Worm (Caenorhabditis elegans): ENCODE data around the gene F10D2.10.
A peak's percentile ranks its signal among the peaks of the same experiment; 100 is the strongest.

DNA sequence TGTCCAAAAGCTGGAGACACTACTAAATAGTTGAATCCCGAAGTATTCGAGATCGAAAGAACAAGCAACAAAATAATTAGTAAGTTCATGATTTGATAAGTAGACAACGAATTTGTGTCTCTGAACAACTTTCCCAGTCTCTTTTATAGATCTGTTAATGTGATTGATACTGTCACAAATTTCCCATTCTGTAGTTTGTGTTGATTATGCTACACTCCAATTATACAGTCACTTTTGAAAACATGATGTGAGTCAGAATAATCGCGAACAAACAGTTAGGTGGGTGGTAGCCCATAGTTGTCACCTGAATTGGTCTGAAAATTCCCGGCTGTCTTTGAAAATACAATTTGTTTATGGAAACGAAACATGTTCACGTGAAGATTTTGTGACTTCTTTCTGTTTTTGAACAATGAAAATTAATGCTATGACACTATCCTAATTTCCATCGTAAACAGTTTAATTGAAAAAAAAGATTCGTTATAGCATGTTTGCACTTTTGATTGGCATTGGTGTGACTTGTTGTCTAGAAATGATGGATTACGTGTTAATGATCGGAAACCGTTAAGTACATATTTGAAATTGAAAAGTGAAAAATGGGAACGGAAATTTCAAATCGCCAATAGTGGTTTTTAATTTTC, 7.6 kb upstream of the F10D2.10 start, which contains the start of gene ugt-41:
- TF ChIP-seq nhr-237 (tag; optimal IDR thresholded peaks at IDR 0.05) = no peak
- peak in 1 of 2 experiments; percentile 6 for TF ChIP-seq mdl-1 (tag; optimal IDR thresholded peaks at IDR 0.05)
- no peak for TF ChIP-seq ceh-28 (tag; optimal IDR thresholded peaks at IDR 0.05)
